Fruit fly (Drosophila melanogaster): ENCODE measurements around the gene CG33061.

dm6 chr3L:16321172-16321571 is 8.4 kb upstream of the CG33061 start, which contains the start of gene CG42718:
- no peak for TF ChIP-seq CG17829 (tag; optimal IDR thresholded peaks at IDR 0.05)
- TF ChIP-seq psq (GFP tag; optimal IDR thresholded peaks at IDR 0.05) = no peak
- TF ChIP-seq CG14710 (tag; optimal IDR thresholded peaks at IDR 0.05) = no peak
- TF ChIP-seq Nf-YC (tag; optimal IDR thresholded peaks at IDR 0.05) = no peak
- no peak for TF ChIP-seq btn (GFP tag; optimal IDR thresholded peaks at IDR 0.05)
- no peak for TF ChIP-seq CG7357 (GFP tag; IDR thresholded peaks at IDR 0.05)
- TF ChIP-seq CG15073 (GFP tag; optimal IDR thresholded peaks at IDR 0.05) = no peak
- TF ChIP-seq knrl (GFP tag; IDR thresholded peaks at IDR 0.05; ENCODE audit: partially characterized antibody) = no peak
- TF ChIP-seq emc (GFP tag; optimal IDR thresholded peaks at IDR 0.05) = no peak
